Worm (Caenorhabditis elegans): ENCODE measurements around the gene fbxc-21.

- TF ChIP-seq pha-4 (tag; optimal IDR thresholded peaks at IDR 0.05) = no peak
- TF ChIP-seq nhr-237 (tag; optimal IDR thresholded peaks at IDR 0.05) = no peak
- no peak for TF ChIP-seq unc-120 (tag; optimal IDR thresholded peaks at IDR 0.05; ENCODE audit: poor library complexity, severe bottlenecking)
- no peak for TF ChIP-seq unc-62 (GFP tag; optimal IDR thresholded peaks at IDR 0.05)
- TF ChIP-seq nhr-12 (tag; optimal IDR thresholded peaks at IDR 0.05) = no peak
- no peak for TF ChIP-seq snpc-4 (tag; optimal IDR thresholded peaks at IDR 0.05)
- TF ChIP-seq elt-1 (tag; optimal IDR thresholded peaks at IDR 0.05; ENCODE audit: borderline replicate concordance, insufficient read depth) = no peak
- no peak for TF ChIP-seq lin-13 (tag; optimal IDR thresholded peaks at IDR 0.05)
- no peak for TF ChIP-seq elt-3 (tag; optimal IDR thresholded peaks at IDR 0.05)
Observed at ce11 chrII:1666025-1666424, 26.7 kb downstream of the fbxc-21 start, which contains the start of gene srlf-29.
